Worm (Caenorhabditis elegans): ENCODE results near the gene puf-5.

ce11 chrII:8575184-8575583, at the start of gene puf-5:
- TF ChIP-seq dao-5 (tag; optimal IDR thresholded peaks at IDR 0.05) (no peak), him-1 (tag; optimal IDR thresholded peaks at IDR 0.05) (no peak)

Data from whole organism, L4/young adult.